Worm (Caenorhabditis elegans) whole organism, late embryonic: ENCODE results near the gene R11F4.1.

Experiments used
- C08G9.2 ChIP-seq: sonication (generic microtip); optimal IDR thresholded peaks from 2 replicates; lab custom pipeline; 2016; ENCODE audit warnings: mild to moderate bottlenecking, missing genetic modification characterization, moderate library complexity, missing compliant biosample characterization
- C38D4.7 ChIP-seq: fragments of 200-800 bp; sonication (Bioruptor generic); optimal IDR thresholded peaks from 2 replicates; lab custom pipeline; 2018; ENCODE audit warnings: mild to moderate bottlenecking, missing genetic modification characterization, moderate library complexity, missing compliant biosample characterization
- F13H6.1 ChIP-seq: sonication (generic microtip); optimal IDR thresholded peaks from 2 replicates; lab custom pipeline; 2016; ENCODE audit warnings: missing genetic modification characterization, missing compliant biosample characterization
- K02D7.2 ChIP-seq: sonication (generic microtip); optimal IDR thresholded peaks from 2 replicates; lab custom pipeline; 2017; ENCODE audit warnings: mild to moderate bottlenecking, missing genetic modification characterization, missing compliant biosample characterization
- K09A11.1 ChIP-seq: sonication (generic microtip); optimal IDR thresholded peaks from 2 replicates; lab custom pipeline; 2017; ENCODE audit warnings: antibody characterized with exemption, mild to moderate bottlenecking, missing genetic modification characterization, missing compliant biosample characterization; ENCODE audit not compliant: insufficient read depth
- T23F11.4 ChIP-seq: fragments of 200-800 bp; sonication (Bioruptor generic); optimal IDR thresholded peaks from 2 replicates; lab custom pipeline; 2018; ENCODE audit warnings: mild to moderate bottlenecking, missing genetic modification characterization, missing compliant biosample characterization
- Y22D7AL.16 ChIP-seq: sonication (generic microtip); optimal IDR thresholded peaks from 2 replicates; lab custom pipeline; 2016; ENCODE audit warnings: missing genetic modification characterization, missing compliant biosample characterization
- ama-1 ChIP-seq: fragments of 150-350 bp; optimal IDR thresholded peaks from 2 replicates; lab custom pipeline; 2014
- ceh-14 ChIP-seq: sonication (generic microtip); optimal IDR thresholded peaks from 2 replicates; lab custom pipeline; 2016; ENCODE audit warnings: missing genotype, missing genetic modification characterization, missing compliant biosample characterization
- ceh-18 ChIP-seq: sonication (generic microtip); optimal IDR thresholded peaks from 2 replicates; lab custom pipeline; 2016; ENCODE audit warnings: missing genetic modification characterization, missing compliant biosample characterization
- ceh-30 ChIP-seq: fragments of 150-350 bp; optimal IDR thresholded peaks from 2 replicates; lab custom pipeline; 2014; ENCODE audit warnings: missing biosample characterization, missing genetic modification characterization
- ceh-9 ChIP-seq: sonication (generic microtip); optimal IDR thresholded peaks from 2 replicates; lab custom pipeline; 2016; ENCODE audit warnings: mild to moderate bottlenecking, missing genetic modification characterization, inconsistent platforms, missing compliant biosample characterization
- elt-2 ChIP-seq: sonication (generic microtip); optimal IDR thresholded peaks from 2 replicates; lab custom pipeline; 2016; ENCODE audit warnings: missing genetic modification reagents, missing genetic modification characterization, missing compliant biosample characterization
- fax-1 ChIP-seq: sonication (generic microtip); optimal IDR thresholded peaks from 2 replicates; lab custom pipeline; 2016; ENCODE audit warnings: missing genotype, missing genetic modification characterization, missing compliant biosample characterization
- fkh-6 ChIP-seq: sonication (generic microtip); optimal IDR thresholded peaks from 2 replicates; lab custom pipeline; 2016; ENCODE audit warnings: missing genetic modification characterization, missing compliant biosample characterization
- gmeb-2 ChIP-seq: sonication (generic microtip); optimal IDR thresholded peaks from 2 replicates; lab custom pipeline; 2016; ENCODE audit warnings: missing genetic modification characterization, inconsistent platforms, missing compliant biosample characterization
- hlh-15 ChIP-seq: sonication (generic microtip); optimal IDR thresholded peaks from 2 replicates; lab custom pipeline; 2016; ENCODE audit warnings: missing genetic modification characterization, missing compliant biosample characterization
- hlh-30 ChIP-seq: sonication (generic microtip); optimal IDR thresholded peaks from 2 replicates; lab custom pipeline; 2017; ENCODE audit warnings: antibody characterized with exemption, missing genetic modification characterization, missing compliant biosample characterization; ENCODE audit not compliant: insufficient read depth
- hlh-6 ChIP-seq: sonication (generic microtip); optimal IDR thresholded peaks from 2 replicates; lab custom pipeline; 2016; ENCODE audit warnings: missing genotype, missing genetic modification characterization, missing compliant biosample characterization
- hlh-8 ChIP-seq: sonication (generic microtip); optimal IDR thresholded peaks from 2 replicates; lab custom pipeline; 2016; ENCODE audit warnings: missing genotype, missing genetic modification characterization, missing compliant biosample characterization
- mec-3 ChIP-seq: sonication (generic microtip); optimal IDR thresholded peaks from 2 replicates; lab custom pipeline; 2016; ENCODE audit warnings: borderline replicate concordance, missing genetic modification characterization, missing compliant biosample characterization
- nhr-232 ChIP-seq: sonication (generic microtip); optimal IDR thresholded peaks from 2 replicates; lab custom pipeline; 2016; ENCODE audit warnings: missing genetic modification characterization, missing compliant biosample characterization
- odd-2 ChIP-seq: sonication (generic microtip); optimal IDR thresholded peaks from 2 replicates; lab custom pipeline; 2017; ENCODE audit warnings: antibody characterized with exemption, mild to moderate bottlenecking, missing genetic modification characterization, missing compliant biosample characterization
- pat-9 ChIP-seq: fragments of 200-800 bp; sonication (Bioruptor generic); optimal IDR thresholded peaks from 2 replicates; lab custom pipeline; 2018; ENCODE audit warnings: mild to moderate bottlenecking, missing genetic modification characterization, moderate library complexity, missing compliant biosample characterization
- pax-1 ChIP-seq: fragments of 150-350 bp; optimal IDR thresholded peaks from 2 replicates; lab custom pipeline; 2014; ENCODE audit warnings: missing biosample characterization, missing genetic modification characterization
- pha-2 ChIP-seq: sonication (generic microtip); optimal IDR thresholded peaks from 2 replicates; lab custom pipeline; 2017; ENCODE audit warnings: mild to moderate bottlenecking, missing genetic modification characterization, missing compliant biosample characterization
- pqm-1 ChIP-seq: sonication (generic microtip); optimal IDR thresholded peaks from 2 replicates; lab custom pipeline; 2016; ENCODE audit warnings: missing genetic modification characterization, missing compliant biosample characterization
- sox-4 ChIP-seq: sonication (generic microtip); optimal IDR thresholded peaks from 2 replicates; lab custom pipeline; 2017; ENCODE audit warnings: mild to moderate bottlenecking, missing genetic modification characterization, inconsistent platforms, missing compliant biosample characterization
- ttx-3 ChIP-seq: sonication (generic microtip); optimal IDR thresholded peaks from 2 replicates; lab custom pipeline; 2016; ENCODE audit warnings: missing genetic modification reagents, missing genetic modification characterization, missing compliant biosample characterization
- unc-3 ChIP-seq, 2 experiments: fragments of 200-800 bp in 1 of 2; sonication (Bioruptor generic) in 1 of 2; sonication (generic microtip) in 1 of 2; conservative IDR thresholded peaks in 1 of 2; optimal IDR thresholded peaks in 1 of 2; 2 replicates each; pipeline versions ENCODE4 v1.3.6 to Lab custom; 2016 to 2022; ENCODE audit warnings: missing compliant biosample characterization in 2 of 2, missing genetic modification characterization in 2 of 2, missing genetic modification reagents in 1 of 2
- unc-55 ChIP-seq: sonication (generic microtip); optimal IDR thresholded peaks from 2 replicates; lab custom pipeline; 2017; ENCODE audit warnings: missing biosample characterization, missing genetic modification reagents, missing genetic modification characterization
- zip-5 ChIP-seq: sonication (generic microtip); optimal IDR thresholded peaks from 2 replicates; lab custom pipeline; 2016; ENCODE audit warnings: missing genetic modification characterization, missing compliant biosample characterization
- ztf-16 ChIP-seq: sonication (generic microtip); optimal IDR thresholded peaks from 2 replicates; lab custom pipeline; 2017; ENCODE audit warnings: missing genetic modification characterization, missing compliant biosample characterization

The R11F4.1 gene

ce11 chrII:4085601-4086000 lies 6.1 kb upstream of the R11F4.1 start:
- TF ChIP-seq hlh-30 (tag; lab: Kevin White, UChicago) (no peak), fax-1 (tag; lab: Kevin White, UChicago) (no peak), hlh-6 (tag; lab: Kevin White, UChicago) (no peak), nhr-232 (no peak), K02D7.2 (tag; lab: Kevin White, UChicago) (no peak), unc-3 (GFP tag; conservative IDR thresholded peaks at IDR 0.05; lab: Robert Waterston, UW) (no peak), unc-3 (tag; optimal IDR thresholded peaks at IDR 0.05; lab: Kevin White, UChicago) (no peak), ztf-16 (tag; lab: Kevin White, UChicago) (no peak), hlh-8 (no peak), gmeb-2 (tag; lab: Kevin White, UChicago) (no peak), sox-4 (no peak), pha-2 (tag; lab: Kevin White, UChicago) (no peak), hlh-15 (no peak), ama-1 (lab: Kevin White, UChicago) (no peak), ceh-30 (tag; lab: Kevin White, UChicago) (no peak), ceh-14 (no peak), zip-5 (tag; lab: Kevin White, UChicago) (no peak), pax-1 (tag; lab: Kevin White, UChicago) (no peak), C08G9.2 (no peak), pqm-1 (tag; lab: Kevin White, UChicago) (no peak)
- TF ChIP-seq, all 69 proteins: peak for 0

ce11 chrII:4089183-4089582 lies 2.5 kb upstream of the R11F4.1 start:
- no peak for TF ChIP-seq Y22D7AL.16 (tag; lab: Kevin White, UChicago)
- TF ChIP-seq elt-2 (tag; lab: Kevin White, UChicago), result peak; percentile 84
- peak; percentile 59 for TF ChIP-seq ceh-18
- TF ChIP-seq, all 69 proteins: peak for 2

ce11 chrII:4090790-4091189 lies 940 bp upstream of the R11F4.1 start:
- no peak for TF ChIP-seq ceh-14
- TF ChIP-seq hlh-30 (tag; lab: Kevin White, UChicago), result peak; percentile 16
- no peak for TF ChIP-seq pha-2 (tag; lab: Kevin White, UChicago)
- no peak for TF ChIP-seq pat-9 (tag; lab: Kevin White, UChicago)
- TF ChIP-seq K09A11.1 (tag; lab: Kevin White, UChicago), result no peak
- TF ChIP-seq mec-3 (tag; lab: Kevin White, UChicago), result no peak
- no peak for TF ChIP-seq Y22D7AL.16 (tag; lab: Kevin White, UChicago)

ce11 chrII:4092502-4092901 lies 772 bp downstream of the R11F4.1 start:
- TF ChIP-seq pha-2 (tag; lab: Kevin White, UChicago) (no peak), odd-2 (tag; lab: Kevin White, UChicago) (no peak), T23F11.4 (GFP tag; lab: Kevin White, UChicago) (no peak), elt-2 (tag; lab: Kevin White, UChicago) (no peak), fkh-6 (tag; lab: Kevin White, UChicago) (no peak), unc-55 (no peak), unc-3 (GFP tag; conservative IDR thresholded peaks at IDR 0.05; lab: Robert Waterston, UW) (no peak), unc-3 (tag; optimal IDR thresholded peaks at IDR 0.05; lab: Kevin White, UChicago) (no peak), F13H6.1 (tag; lab: Kevin White, UChicago) (no peak), hlh-6 (tag; lab: Kevin White, UChicago) (no peak), ttx-3 (tag; lab: Kevin White, UChicago) (no peak), pat-9 (tag; lab: Kevin White, UChicago) (no peak)

- TF ChIP-seq ceh-9 (no peak), C38D4.7 (GFP tag; lab: Kevin White, UChicago) (peak; percentile 31), elt-2 (tag; lab: Kevin White, UChicago) (peak; percentile 77)
Observed at ce11 chrII:4094030-4094846, 2.5 kb downstream of the R11F4.1 start.
